Worm (Caenorhabditis elegans) whole organism, L4/young adult: ENCODE data around the gene glb-6.

Source experiments
- W03F9.2 ChIP-seq: fragments of 150-350 bp; optimal IDR thresholded peaks from 2 replicates; lab custom pipeline; 2014; ENCODE audit warnings: missing biosample characterization, missing genetic modification characterization
- dao-5 ChIP-seq: sonication (generic microtip); optimal IDR thresholded peaks from 2 replicates; lab custom pipeline; 2016; ENCODE audit warnings: missing genotype, missing genetic modification characterization, moderate library complexity, missing compliant biosample characterization
- him-1 ChIP-seq: sonication (generic microtip); optimal IDR thresholded peaks from 2 replicates; lab custom pipeline; 2016; ENCODE audit warnings: missing genotype, missing genetic modification reagents, missing genetic modification characterization, missing compliant biosample characterization

glb-6 gene

ce11 chrV:5558590-5558989 is 11.7 kb downstream of the glb-6 start, which contains the start of gene glb-5:
TSS of gene glb-5 (plus strand) at chrV:5558890.
- TF ChIP-seq W03F9.2 (tag; lab: Kevin White, UChicago) (no peak), him-1 (no peak), dao-5 (tag; lab: Kevin White, UChicago) (no peak)

ce11 chrV:5548497-5548896 is 21.8 kb downstream of the glb-6 start:
- TF ChIP-seq dao-5 (tag; lab: Kevin White, UChicago) (no peak), W03F9.2 (tag; lab: Kevin White, UChicago) (no peak), him-1 (no peak)

DNA sequence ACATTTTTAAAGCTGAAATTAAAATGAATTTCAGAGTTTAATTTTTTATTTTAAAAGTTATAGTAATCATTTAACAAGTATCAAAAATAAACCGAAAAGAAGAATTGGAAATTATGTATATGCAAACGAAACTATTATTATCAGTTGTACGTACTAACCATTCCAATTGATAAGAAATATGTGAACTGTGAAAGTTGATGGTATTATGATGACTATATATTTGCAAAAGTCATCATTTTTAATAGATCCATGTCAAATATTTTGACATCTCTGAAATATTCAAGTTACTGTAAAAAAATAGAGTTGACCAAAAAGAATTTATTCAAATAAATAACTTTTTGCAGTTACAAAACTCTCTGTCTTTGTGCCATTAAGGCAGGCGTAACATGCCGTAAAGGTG is 22.3 kb downstream of the glb-6 start, which contains the start of gene ugt-48:
TSS of gene ugt-48 (minus strand) at position 12 of the 400 bp plus-strand sequence.
- no peak for TF ChIP-seq dao-5 (tag; lab: Kevin White, UChicago)
- no peak for TF ChIP-seq W03F9.2 (tag; lab: Kevin White, UChicago)
- no peak for TF ChIP-seq him-1

DNA sequence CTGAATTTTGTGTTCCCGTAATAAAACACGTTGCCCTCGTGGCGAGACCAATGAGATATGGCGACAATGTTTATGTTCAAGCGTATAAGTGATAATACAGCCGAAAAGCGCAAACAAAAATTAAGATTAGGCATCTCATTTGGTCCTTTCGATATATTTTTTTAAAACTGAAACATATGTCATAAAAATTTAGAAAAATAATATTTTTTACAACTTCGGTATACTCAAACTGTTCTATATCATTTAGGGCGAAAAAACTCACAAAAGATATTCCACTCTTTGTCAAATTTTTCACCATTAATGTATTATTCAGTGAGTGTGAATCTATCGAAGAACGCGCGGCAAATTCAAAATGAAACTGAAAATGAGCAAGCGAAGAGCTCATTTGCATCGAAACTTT is 31.8 kb downstream of the glb-6 start, which contains the start of gene cft-1:
TSS of gene cft-1 (plus strand) at position 301 of the 400 bp plus-strand sequence.
- no peak for TF ChIP-seq him-1
- no peak for TF ChIP-seq W03F9.2 (tag; lab: Kevin White, UChicago)

- TF ChIP-seq W03F9.2 (tag; lab: Kevin White, UChicago) (peak; percentile 35), dao-5 (tag; lab: Kevin White, UChicago) (no peak)
Measured at ce11 chrV:5536240-5536811, 34.0 kb downstream of the glb-6 start, which contains the start of the genes cox-16 and syp-2. TSS of gene cox-16 (minus strand) at chrV:5536243. TSS of gene syp-2 (plus strand) at chrV:5536487.

ce11 chrV:5535774-5536173 is 34.6 kb downstream of the glb-6 start, which contains the start of gene C24G6.8:
TSS of gene C24G6.8 (minus strand) at chrV:5535874.
- TF ChIP-seq dao-5 (tag; lab: Kevin White, UChicago) (no peak), him-1 (no peak), W03F9.2 (tag; lab: Kevin White, UChicago) (no peak)

ce11 chrV:5533755-5534154 is 36.6 kb downstream of the glb-6 start, which contains the start of gene grl-1:
TSS of gene grl-1 (minus strand) at chrV:5533855.
- TF ChIP-seq him-1 (no peak), dao-5 (tag; lab: Kevin White, UChicago) (no peak), W03F9.2 (tag; lab: Kevin White, UChicago) (no peak)

ce11 chrV:5527694-5528093 is 42.6 kb downstream of the glb-6 start:
- TF ChIP-seq him-1: no peak
- TF ChIP-seq W03F9.2 (tag; lab: Kevin White, UChicago): no peak
- no peak for TF ChIP-seq dao-5 (tag; lab: Kevin White, UChicago)

ce11 chrV:5525208-5525607 is 45.1 kb downstream of the glb-6 start:
- TF ChIP-seq dao-5 (tag; lab: Kevin White, UChicago) (no peak), him-1 (no peak), W03F9.2 (tag; lab: Kevin White, UChicago) (no peak)

DNA sequence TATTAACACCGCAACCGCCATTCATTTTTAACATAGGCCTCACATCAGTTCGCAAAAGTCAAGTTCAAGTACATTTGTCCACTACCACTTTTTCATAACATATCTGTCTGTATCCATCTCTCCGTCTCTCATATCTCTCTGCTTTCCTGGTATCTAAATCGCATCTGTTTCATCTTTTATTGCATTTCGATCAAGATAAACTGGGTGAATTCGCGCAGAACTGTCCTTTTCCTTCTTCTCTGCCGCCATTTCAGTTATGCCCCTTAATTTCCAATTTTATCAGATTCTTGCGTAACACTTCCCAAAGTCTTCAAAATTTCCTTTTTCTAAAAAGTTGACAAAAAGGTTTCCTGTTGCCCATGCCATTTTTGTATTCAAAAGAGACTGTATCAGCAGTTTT is 47.1 kb downstream of the glb-6 start:
- TF ChIP-seq W03F9.2 (tag; lab: Kevin White, UChicago) (no peak), dao-5 (tag; lab: Kevin White, UChicago) (no peak), him-1 (no peak)

- TF ChIP-seq him-1: no peak
- no peak for TF ChIP-seq dao-5 (tag; lab: Kevin White, UChicago)
Measured at ce11 chrV:5521735-5522241, 48.5 kb downstream of the glb-6 start, which contains the start of gene hir-1. TSS of gene hir-1 (plus strand) at chrV:5522139.
